Worm (Caenorhabditis elegans) whole organism, young adult: ENCODE data around the gene moma-1.

Experiments used
- F49E8.2 ChIP-seq: sonication (generic microtip); optimal IDR thresholded peaks from 3 replicates; lab custom pipeline; 2017; ENCODE audit warnings: missing genetic modification characterization, mild to moderate bottlenecking, missing compliant biosample characterization, antibody characterized with exemption, moderate library complexity; ENCODE audit not compliant: insufficient read depth
- F57C9.4 ChIP-seq: sonication (generic microtip); optimal IDR thresholded peaks from 2 replicates; lab custom pipeline; 2017; ENCODE audit warnings: mild to moderate bottlenecking, missing genetic modification characterization, missing compliant biosample characterization
- ama-1 ChIP-seq, 3 experiments: fragments of 150-350 bp in 1 of 3; sonication (generic microtip) in 2 of 3; optimal IDR thresholded peaks; 2 replicates each; lab custom pipeline; 2014 to 2018; ENCODE audit warnings: missing biosample characterization in 2 of 3, missing genetic modification characterization in 2 of 3, missing genetic modification reagents in 2 of 3
- cebp-2 ChIP-seq: fragments of 200-800 bp; sonication (Bioruptor generic); IDR thresholded peaks from 2 replicates; pipeline ENCODE4 v1.3.6; 2022; ENCODE audit warnings: missing genetic modification characterization, missing compliant biosample characterization
- ceh-100 ChIP-seq: fragments of 200-800 bp; sonication (Bioruptor generic); IDR thresholded peaks from 2 replicates; pipeline ENCODE4 v1.3.6; 2022; ENCODE audit warnings: missing genetic modification reagents, missing genetic modification characterization, missing compliant biosample characterization
- ets-4 ChIP-seq: fragments of 200-800 bp; sonication (Bioruptor generic); optimal IDR thresholded peaks from 2 replicates; lab custom pipeline; 2018; ENCODE audit warnings: mild to moderate bottlenecking, missing genetic modification characterization, missing compliant biosample characterization
- lin-35 ChIP-seq, 3 experiments: fragments of 150-350 bp in 2 of 3; sonication (generic microtip) in 1 of 3; optimal IDR thresholded peaks; 2 replicates each; lab custom pipeline; 2014 to 2018; ENCODE audit warnings: missing biosample characterization in 3 of 3, missing genetic modification characterization in 3 of 3, missing genetic modification reagents in 3 of 3
- nhr-90 ChIP-seq: sonication (generic microtip); optimal IDR thresholded peaks from 2 replicates; lab custom pipeline; 2016; ENCODE audit warnings: missing genotype, mild to moderate bottlenecking, missing genetic modification characterization, missing compliant biosample characterization
- sea-2 ChIP-seq: fragments of 200-800 bp; sonication (Bioruptor generic); IDR thresholded peaks from 2 replicates; pipeline ENCODE4 v1.3.6; 2022; ENCODE audit warnings: missing genetic modification characterization, missing compliant biosample characterization
- unc-62 ChIP-seq: fragments of 150-350 bp; optimal IDR thresholded peaks from 2 replicates; lab custom pipeline; 2014; ENCODE audit warnings: missing biosample characterization, missing genetic modification reagents, missing genetic modification characterization
- ztf-22 ChIP-seq: fragments of 200-800 bp; sonication (Bioruptor generic); optimal IDR thresholded peaks from 2 replicates; lab custom pipeline; 2018; ENCODE audit warnings: mild to moderate bottlenecking, missing genetic modification characterization, moderate library complexity, missing compliant biosample characterization

- TF ChIP-seq sea-2 (GFP tag; lab: Robert Waterston, UW) = no peak
- no peak for TF ChIP-seq lin-35 (GFP tag; optimal IDR thresholded peaks at IDR 0.05; lab: Kevin White, UChicago)
- TF ChIP-seq ama-1 (optimal IDR thresholded peaks at IDR 0.05; lab: Kevin White, UChicago) = no peak
- no peak for TF ChIP-seq ama-1 (GFP tag; optimal IDR thresholded peaks at IDR 0.05; lab: Kevin White, UChicago)
- no peak for TF ChIP-seq unc-62 (GFP tag; lab: Kevin White, UChicago)
- no peak for TF ChIP-seq ets-4 (GFP tag; lab: Kevin White, UChicago)
- no peak for TF ChIP-seq nhr-90 (tag; lab: Kevin White, UChicago)
- TF ChIP-seq F57C9.4 = no peak
- TF ChIP-seq ztf-22 (GFP tag; lab: Kevin White, UChicago) = no peak
- no peak for TF ChIP-seq cebp-2 (GFP tag; lab: Robert Waterston, UW)
- TF ChIP-seq ceh-100 (GFP tag; lab: Robert Waterston, UW) = peak; percentile 44; the same call in 1 of the 2 replicates
- no peak for TF ChIP-seq F49E8.2 (tag; lab: Kevin White, UChicago)
Observed at ce11 chrIII:900134-900533, 47.9 kb upstream of the moma-1 start.
